Worm (Caenorhabditis elegans) whole organism, L2 larva: ENCODE measurements around the gene R02F2.9.
A peak's percentile ranks its signal among the peaks of the same experiment; 100 is the strongest.

ENCODE experiments used
- C34F6.9 ChIP-seq: fragments of 150-350 bp; optimal IDR thresholded peaks from 2 replicates; lab custom pipeline; 2014; ENCODE audit warnings: missing biosample characterization, missing genetic modification characterization
- F13H6.1 ChIP-seq: sonication (generic microtip); optimal IDR thresholded peaks from 2 replicates; lab custom pipeline; 2016; ENCODE audit warnings: missing genetic modification characterization, missing compliant biosample characterization
- R02D3.7 ChIP-seq: fragments of 150-350 bp; optimal IDR thresholded peaks from 2 replicates; lab custom pipeline; 2014; ENCODE audit warnings: missing biosample characterization, missing genetic modification characterization
- ama-1 ChIP-seq: fragments of 150-350 bp; optimal IDR thresholded peaks from 2 replicates; lab custom pipeline; 2018; ENCODE audit warnings: inconsistent platforms
- ceh-82 ChIP-seq: fragments of 150-350 bp; optimal IDR thresholded peaks from 2 replicates; lab custom pipeline; 2014; ENCODE audit warnings: missing biosample characterization, missing genetic modification characterization
- crh-2 ChIP-seq: sonication (generic microtip); optimal IDR thresholded peaks from 2 replicates; lab custom pipeline; 2017; ENCODE audit warnings: missing biosample characterization, missing genetic modification characterization
- elt-3 ChIP-seq: sonication (generic microtip); optimal IDR thresholded peaks from 2 replicates; lab custom pipeline; 2017; ENCODE audit warnings: missing biosample characterization, missing genetic modification characterization
- fos-1 ChIP-seq: fragments of 150-350 bp; optimal IDR thresholded peaks from 2 replicates; lab custom pipeline; 2014; ENCODE audit warnings: missing biosample characterization, missing genetic modification characterization
- gmeb-1 ChIP-seq: fragments of 150-350 bp; optimal IDR thresholded peaks from 2 replicates; lab custom pipeline; 2014; ENCODE audit warnings: missing biosample characterization, missing genetic modification characterization
- lin-11 ChIP-seq: fragments of 150-350 bp; sonication (generic microtip); optimal IDR thresholded peaks from 2 replicates; lab custom pipeline; 2014; ENCODE audit warnings: missing biosample characterization, missing genetic modification characterization, inconsistent platforms, mixed read lengths
- nhr-12 ChIP-seq: fragments of 150-350 bp; optimal IDR thresholded peaks from 2 replicates; lab custom pipeline; 2014; ENCODE audit warnings: missing biosample characterization, missing genetic modification characterization
- nhr-129 ChIP-seq: fragments of 150-350 bp; optimal IDR thresholded peaks from 2 replicates; lab custom pipeline; 2014; ENCODE audit warnings: missing biosample characterization, missing genetic modification characterization
- nhr-21 ChIP-seq: fragments of 150-350 bp; optimal IDR thresholded peaks from 2 replicates; lab custom pipeline; 2014; ENCODE audit warnings: missing biosample characterization, missing genetic modification characterization
- nhr-23 ChIP-seq: fragments of 150-350 bp; optimal IDR thresholded peaks from 2 replicates; lab custom pipeline; 2014; ENCODE audit warnings: missing biosample characterization, missing genetic modification reagents, missing genetic modification characterization
- nhr-237 ChIP-seq: fragments of 150-350 bp; optimal IDR thresholded peaks from 2 replicates; lab custom pipeline; 2014; ENCODE audit warnings: missing biosample characterization, missing genetic modification characterization
- nhr-25 ChIP-seq: fragments of 150-350 bp; sonication (generic microtip); optimal IDR thresholded peaks from 3 replicates; lab custom pipeline; 2014; ENCODE audit warnings: missing biosample characterization, missing genetic modification characterization
- sem-4 ChIP-seq: fragments of 150-350 bp; optimal IDR thresholded peaks from 2 replicates; lab custom pipeline; 2014; ENCODE audit warnings: missing biosample characterization, missing genetic modification reagents, missing genetic modification characterization
- sma-3 ChIP-seq: sonication (generic microtip); optimal IDR thresholded peaks from 2 replicates; lab custom pipeline; 2016; ENCODE audit warnings: missing genetic modification reagents, missing genetic modification characterization, missing compliant biosample characterization
- snpc-4 ChIP-seq: fragments of 150-350 bp; optimal IDR thresholded peaks from 2 replicates; lab custom pipeline; 2014; ENCODE audit warnings: missing biosample characterization, missing genetic modification characterization
- unc-39 ChIP-seq: fragments of 150-350 bp; optimal IDR thresholded peaks from 2 replicates; lab custom pipeline; 2014; ENCODE audit warnings: missing biosample characterization, missing genetic modification characterization

The R02F2.9 gene

DNA sequence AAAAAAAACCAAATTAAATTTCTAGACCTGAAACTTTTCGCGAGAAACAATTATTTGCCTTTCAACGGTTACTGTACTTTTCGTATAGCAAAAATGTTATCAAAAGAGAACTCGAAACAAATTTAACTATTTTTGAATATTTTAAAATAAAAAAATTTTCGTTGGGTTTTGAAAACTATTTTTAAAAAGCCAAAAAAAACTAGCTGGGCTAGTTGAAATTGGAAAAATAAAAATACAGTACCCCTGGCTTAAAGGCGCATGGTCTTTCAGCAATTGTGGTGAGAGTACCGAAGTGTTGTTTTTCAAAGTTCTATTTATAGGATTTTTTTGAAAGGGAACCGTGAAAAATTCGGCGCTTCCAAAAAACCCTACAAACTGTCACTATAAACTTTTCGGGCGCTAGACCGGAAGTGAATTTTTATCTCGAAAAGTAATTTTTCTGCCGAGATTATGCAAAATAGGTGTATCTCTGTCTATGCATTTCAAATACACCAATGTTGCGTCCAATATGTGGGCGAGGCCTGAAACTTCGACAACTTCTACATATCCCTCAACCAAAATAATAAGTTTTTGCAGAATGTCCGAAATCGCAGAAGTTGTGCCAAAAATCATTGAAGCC is 44.8 kb downstream of the R02F2.9 start, which contains the start of gene D1044.1:
Gene D1044.1, plus strand, starts transcription at position 569 of the 619 bp plus-strand sequence.
- TF ChIP-seq nhr-237 (tag; lab: Kevin White, UChicago): no peak
- TF ChIP-seq nhr-23 (tag; lab: Kevin White, UChicago): no peak
- TF ChIP-seq nhr-129 (tag; lab: Kevin White, UChicago): no peak

ce11 chrIII:5546309-5546708 is 47.3 kb downstream of the R02F2.9 start:
- TF ChIP-seq nhr-21 (tag; lab: Kevin White, UChicago) (peak; percentile 30), F13H6.1 (tag; lab: Kevin White, UChicago) (no peak), C34F6.9 (tag; lab: Kevin White, UChicago) (peak; percentile 21), nhr-25 (tag; lab: Kevin White, UChicago) (peak; percentile 12), ceh-82 (tag; lab: Kevin White, UChicago) (no peak), ama-1 (lab: Kevin White, UChicago) (no peak), sem-4 (tag; lab: Kevin White, UChicago) (no peak), gmeb-1 (no peak)
- TF ChIP-seq, all 48 proteins: peak for 3

- TF ChIP-seq R02D3.7 (tag; lab: Kevin White, UChicago) (no peak), nhr-12 (tag; lab: Kevin White, UChicago) (no peak), ama-1 (lab: Kevin White, UChicago) (no peak), unc-39 (tag; lab: Kevin White, UChicago) (no peak), snpc-4 (no peak), sma-3 (GFP tag; lab: Kevin White, UChicago) (no peak), elt-3 (tag; lab: Kevin White, UChicago) (no peak), lin-11 (tag; lab: Kevin White, UChicago) (no peak), crh-2 (peak; percentile 27), fos-1 (tag; lab: Kevin White, UChicago) (peak; percentile 87)
These were observed 47.7 kb downstream of the R02F2.9 start, which contains the start of gene F09F7.5 for ce11 chrIII:5546730-5547129. TSS of gene F09F7.5 (plus strand) at chrIII:5546987.
